Worm (Caenorhabditis elegans): ENCODE results near the gene C08F8.3.
A peak's percentile ranks its signal among the peaks of the same experiment; 100 is the strongest.

DNA sequence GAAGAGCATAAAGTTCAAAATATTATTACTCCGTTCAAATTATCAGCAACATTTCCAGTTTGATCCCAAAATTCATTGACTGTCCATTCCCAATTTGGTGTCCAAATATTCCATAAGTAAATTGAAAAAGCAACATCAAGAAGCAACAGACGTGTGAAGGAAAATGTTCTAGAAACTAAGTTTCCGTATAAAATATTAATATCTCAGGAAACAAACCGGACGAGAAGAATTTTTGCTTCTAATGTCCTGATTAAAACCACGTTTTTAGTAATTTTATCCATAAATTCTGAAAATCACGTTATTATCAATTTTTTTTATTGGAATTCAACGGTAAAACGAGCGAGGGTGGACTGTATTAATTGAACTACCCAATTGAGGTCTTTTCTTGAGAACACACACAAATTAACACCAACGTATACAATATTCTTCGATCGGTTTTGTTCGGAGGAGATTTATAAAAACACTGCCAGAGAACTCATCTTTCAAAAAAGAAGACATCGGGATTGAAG lies 7.8 kb upstream of the C08F8.3 start, which contains the start of gene pigq-1:
- no peak for TF ChIP-seq R02D3.7 (tag; optimal IDR thresholded peaks at IDR 0.05)
- no peak for TF ChIP-seq blmp-1 (tag; optimal IDR thresholded peaks at IDR 0.05; ENCODE audit: insufficient read depth)
- TF ChIP-seq unc-55 (GFP tag; optimal IDR thresholded peaks at IDR 0.05), result no peak
- no peak for TF ChIP-seq ztf-11 (tag; optimal IDR thresholded peaks at IDR 0.05)
- no peak for TF ChIP-seq gmeb-1 (tag; optimal IDR thresholded peaks at IDR 0.05)
- no peak for TF ChIP-seq nhr-237 (tag; optimal IDR thresholded peaks at IDR 0.05)
- TF ChIP-seq nhr-21 (tag; optimal IDR thresholded peaks at IDR 0.05), result peak; percentile 55

All from whole organism, L2 larva.